Worm (Caenorhabditis elegans) whole organism, L1 larva: ENCODE results near the gene dpy-4.

ENCODE experiments used
- blmp-1 ChIP-seq: fragments of 150-350 bp; optimal IDR thresholded peaks from 2 replicates; lab custom pipeline; 2014; ENCODE audit warnings: missing biosample characterization, missing genetic modification characterization
- ceh-82 ChIP-seq, 3 experiments: fragments of 150-350 bp in 1 of 3; sonication (generic microtip) in 2 of 3; optimal IDR thresholded peaks; 2 replicates each; lab custom pipeline; 2014 to 2017; ENCODE audit warnings: missing biosample characterization in 3 of 3, missing genetic modification characterization in 3 of 3
- elt-2 ChIP-seq: sonication (generic microtip); optimal IDR thresholded peaks from 2 replicates; lab custom pipeline; 2016; ENCODE audit warnings: missing genetic modification characterization, mild to moderate bottlenecking, inconsistent platforms, missing compliant biosample characterization, missing genetic modification reagents
- fkh-8 ChIP-seq: sonication (generic microtip); optimal IDR thresholded peaks from 2 replicates; lab custom pipeline; 2016; ENCODE audit warnings: mild to moderate bottlenecking, missing genetic modification characterization, missing compliant biosample characterization
- pqm-1 ChIP-seq: sonication (generic microtip); optimal IDR thresholded peaks from 3 replicates; lab custom pipeline; 2017; ENCODE audit warnings: missing biosample characterization, missing genetic modification characterization

ce11 chrIV:15020958-15021357, 34.4 kb upstream of the dpy-4 start:
- TF ChIP-seq pqm-1 (tag; lab: Kevin White, UChicago) (no peak), blmp-1 (tag; lab: Kevin White, UChicago) (no peak), ceh-82 (tag; optimal IDR thresholded peaks at IDR 0.05; lab: Kevin White, UChicago) (peak in 1 of 3 experiments; percentile 66), elt-2 (tag; lab: Kevin White, UChicago) (no peak), fkh-8 (tag; lab: Kevin White, UChicago) (peak; percentile 75)
